Worm (Caenorhabditis elegans) whole organism, L1 larva: ENCODE data around the gene arrd-24.

Experiments
- C16A3.4 ChIP-seq: fragments of 150-350 bp; optimal IDR thresholded peaks from 2 replicates; lab custom pipeline; 2014; ENCODE audit warnings: missing biosample characterization, missing genetic modification characterization
- F16B12.6 ChIP-seq: fragments of 150-350 bp; optimal IDR thresholded peaks from 2 replicates; lab custom pipeline; 2014; ENCODE audit warnings: missing biosample characterization, missing genetic modification characterization
- Y116A8C.19 ChIP-seq: sonication (generic microtip); optimal IDR thresholded peaks from 2 replicates; lab custom pipeline; 2016; ENCODE audit warnings: missing compliant biosample characterization, missing genetic modification characterization, borderline replicate concordance
- aha-1 ChIP-seq: fragments of 150-350 bp; optimal IDR thresholded peaks from 2 replicates; lab custom pipeline; 2014; ENCODE audit warnings: missing biosample characterization, missing genetic modification characterization
- alr-1 ChIP-seq: fragments of 200-800 bp; sonication (Bioruptor generic); optimal IDR thresholded peaks from 2 replicates; lab custom pipeline; 2018; ENCODE audit warnings: borderline replicate concordance, mild to moderate bottlenecking, missing genetic modification characterization, missing compliant biosample characterization
- blmp-1 ChIP-seq: fragments of 150-350 bp; optimal IDR thresholded peaks from 2 replicates; lab custom pipeline; 2014; ENCODE audit warnings: missing biosample characterization, missing genetic modification characterization
- ceh-8 ChIP-seq: fragments of 200-800 bp; sonication (Bioruptor generic); optimal IDR thresholded peaks from 2 replicates; lab custom pipeline; 2018; ENCODE audit warnings: mild to moderate bottlenecking, missing genetic modification characterization, moderate library complexity, missing compliant biosample characterization
- ceh-82 ChIP-seq, 3 experiments: fragments of 150-350 bp in 1 of 3; sonication (generic microtip) in 2 of 3; optimal IDR thresholded peaks; 2 replicates each; lab custom pipeline; 2014 to 2017; ENCODE audit warnings: missing biosample characterization in 3 of 3, missing genetic modification characterization in 3 of 3
- dpl-1 ChIP-seq, 3 experiments: fragments of 150-350 bp in 2 of 3; sonication (generic microtip) in 1 of 3; optimal IDR thresholded peaks; 2 replicates each; lab custom pipeline; 2014 to 2017; ENCODE audit warnings: missing biosample characterization in 3 of 3, missing genetic modification characterization in 3 of 3, missing genetic modification reagents in 3 of 3
- dsc-1 ChIP-seq: sonication (generic microtip); optimal IDR thresholded peaks from 2 replicates; lab custom pipeline; 2016; ENCODE audit warnings: mild to moderate bottlenecking, missing genetic modification characterization, missing compliant biosample characterization
- efl-1 ChIP-seq, 4 experiments: fragments of 150-350 bp; optimal IDR thresholded peaks in 3 of 4; peaks in 1 of 4; 1 replicate in 1 of 4; 2 replicates in 3 of 4; lab custom pipeline; 2014; ENCODE audit warnings: missing biosample characterization in 2 of 4, missing genetic modification characterization in 2 of 4, missing genetic modification reagents in 2 of 4
- egl-27 ChIP-seq, 2 experiments: fragments of 150-350 bp in 1 of 2; sonication (generic microtip); optimal IDR thresholded peaks; 3 replicates each; lab custom pipeline; 2017 to 2018; ENCODE audit warnings: missing biosample characterization in 2 of 2, missing genetic modification characterization in 2 of 2, missing genetic modification reagents in 2 of 2
- elt-3 ChIP-seq, 6 experiments: fragments of 150-350 bp in 1 of 6; sonication (generic microtip); optimal IDR thresholded peaks; 2 replicates each; lab custom pipeline; 2017 to 2018; ENCODE audit warnings: missing biosample characterization in 6 of 6, missing genetic modification characterization in 6 of 6, inconsistent platforms in 1 of 6
- fkh-10 ChIP-seq: sonication (generic microtip); optimal IDR thresholded peaks from 2 replicates; lab custom pipeline; 2017; ENCODE audit warnings: missing biosample characterization, missing genetic modification reagents, missing genetic modification characterization
- fkh-8 ChIP-seq: sonication (generic microtip); optimal IDR thresholded peaks from 2 replicates; lab custom pipeline; 2016; ENCODE audit warnings: mild to moderate bottlenecking, missing genetic modification characterization, missing compliant biosample characterization
- fos-1 ChIP-seq: fragments of 150-350 bp; optimal IDR thresholded peaks from 2 replicates; lab custom pipeline; 2014; ENCODE audit warnings: missing biosample characterization, missing genetic modification characterization
- grh-1 ChIP-seq: fragments of 200-800 bp; sonication (Bioruptor generic); IDR thresholded peaks from 2 replicates; pipeline ENCODE4 v1.3.6; 2022; ENCODE audit warnings: missing genetic modification reagents, missing genetic modification characterization, missing compliant biosample characterization
- irx-1 ChIP-seq: sonication (generic microtip); optimal IDR thresholded peaks from 2 replicates; lab custom pipeline; 2016; ENCODE audit warnings: missing genetic modification characterization, missing compliant biosample characterization
- isw-1 ChIP-seq: fragments of 200-800 bp; sonication (Bioruptor generic); IDR thresholded peaks from 2 replicates; pipeline ENCODE4 v1.3.6; 2022; ENCODE audit warnings: missing genetic modification characterization, missing compliant biosample characterization
- lin-35 ChIP-seq, 2 experiments: fragments of 150-350 bp; optimal IDR thresholded peaks; 2 replicates each; lab custom pipeline; 2014; ENCODE audit warnings: missing biosample characterization in 2 of 2, missing genetic modification characterization in 2 of 2, missing genetic modification reagents in 2 of 2
- lin-39 ChIP-seq: fragments of 150-350 bp; optimal IDR thresholded peaks from 2 replicates; lab custom pipeline; 2014; ENCODE audit warnings: missing biosample characterization, missing genetic modification reagents, missing genetic modification characterization
- lsy-2 ChIP-seq, 2 experiments: fragments of 150-350 bp; optimal IDR thresholded peaks; 2 replicates each; lab custom pipeline; 2014; ENCODE audit warnings: missing biosample characterization in 2 of 2, missing genetic modification characterization in 2 of 2
- mab-9 ChIP-seq: fragments of 200-800 bp; sonication (Bioruptor generic); IDR thresholded peaks from 2 replicates; pipeline ENCODE4 v1.3.6; 2022; ENCODE audit warnings: missing genetic modification reagents, missing genetic modification characterization, missing compliant biosample characterization
- mdl-1 ChIP-seq, 2 experiments: fragments of 150-350 bp; optimal IDR thresholded peaks; 2 replicates each; lab custom pipeline; 2014 to 2017; ENCODE audit warnings: missing biosample characterization in 2 of 2, missing genetic modification characterization in 2 of 2, inconsistent platforms in 1 of 2
- mep-1 ChIP-seq: fragments of 150-350 bp; optimal IDR thresholded peaks from 2 replicates; lab custom pipeline; 2014; ENCODE audit warnings: missing biosample characterization, missing genetic modification characterization
- nhr-19 ChIP-seq: fragments of 200-800 bp; sonication (Bioruptor generic); conservative IDR thresholded peaks from 2 replicates; pipeline ENCODE4 v1.3.6; 2022; ENCODE audit warnings: missing genetic modification characterization, missing compliant biosample characterization
- nhr-20 ChIP-seq: sonication (generic microtip); optimal IDR thresholded peaks from 2 replicates; lab custom pipeline; 2016; ENCODE audit warnings: mild to moderate bottlenecking, missing genetic modification characterization, missing compliant biosample characterization
- nhr-237 ChIP-seq: fragments of 150-350 bp; optimal IDR thresholded peaks from 2 replicates; lab custom pipeline; 2014; ENCODE audit warnings: missing biosample characterization, missing genetic modification characterization
- nhr-28 ChIP-seq: fragments of 150-350 bp; optimal IDR thresholded peaks from 2 replicates; lab custom pipeline; 2014; ENCODE audit warnings: missing biosample characterization, missing genetic modification characterization
- nhr-47 ChIP-seq: sonication (generic microtip); optimal IDR thresholded peaks from 2 replicates; lab custom pipeline; 2016; ENCODE audit warnings: mild to moderate bottlenecking, missing genetic modification characterization, moderate library complexity, missing compliant biosample characterization
- nhr-71 ChIP-seq: sonication (generic microtip); optimal IDR thresholded peaks from 2 replicates; lab custom pipeline; 2016; ENCODE audit warnings: mild to moderate bottlenecking, missing genetic modification characterization, moderate library complexity, missing compliant biosample characterization
- nhr-85 ChIP-seq: sonication (generic microtip); peaks from one replicate; lab custom pipeline; 2016; ENCODE audit warnings: missing genetic modification characterization, inconsistent platforms, missing compliant biosample characterization
- nhr-90 ChIP-seq: sonication (generic microtip); optimal IDR thresholded peaks from 2 replicates; lab custom pipeline; 2016; ENCODE audit warnings: mild to moderate bottlenecking, missing genetic modification characterization, missing compliant biosample characterization; ENCODE audit not compliant: poor library complexity
- pag-3 ChIP-seq: sonication (generic microtip); optimal IDR thresholded peaks from 2 replicates; lab custom pipeline; 2017; ENCODE audit warnings: missing genetic modification characterization, mild to moderate bottlenecking, missing compliant biosample characterization, antibody characterized with exemption, borderline replicate concordance; ENCODE audit not compliant: insufficient read depth
- pqm-1 ChIP-seq: sonication (generic microtip); optimal IDR thresholded peaks from 3 replicates; lab custom pipeline; 2017; ENCODE audit warnings: missing biosample characterization, missing genetic modification characterization
- rnt-1 ChIP-seq: sonication (generic microtip); optimal IDR thresholded peaks from 2 replicates; lab custom pipeline; 2016; ENCODE audit warnings: mild to moderate bottlenecking, missing genetic modification characterization, moderate library complexity, missing compliant biosample characterization
- skn-1 ChIP-seq: fragments of 150-350 bp; optimal IDR thresholded peaks from 2 replicates; lab custom pipeline; 2014; ENCODE audit warnings: missing biosample characterization, missing genetic modification characterization
- snpc-4 ChIP-seq: fragments of 150-350 bp; optimal IDR thresholded peaks from 2 replicates; lab custom pipeline; 2014; ENCODE audit warnings: missing biosample characterization, missing genetic modification characterization
- snu-23 ChIP-seq: sonication (generic microtip); optimal IDR thresholded peaks from 2 replicates; lab custom pipeline; 2016; ENCODE audit warnings: missing genetic modification characterization, missing compliant biosample characterization
- sptf-1 ChIP-seq: fragments of 150-350 bp; optimal IDR thresholded peaks from 2 replicates; lab custom pipeline; 2014; ENCODE audit warnings: missing biosample characterization, missing genetic modification characterization
- swsn-7 ChIP-seq: sonication (generic microtip); optimal IDR thresholded peaks from 2 replicates; lab custom pipeline; 2016; ENCODE audit warnings: missing genetic modification characterization, missing compliant biosample characterization
- tbx-2 ChIP-seq: sonication (generic microtip); optimal IDR thresholded peaks from 2 replicates; lab custom pipeline; 2016; ENCODE audit warnings: missing genetic modification characterization, missing compliant biosample characterization
- unc-130 ChIP-seq: fragments of 150-350 bp; optimal IDR thresholded peaks from 2 replicates; lab custom pipeline; 2017; ENCODE audit warnings: missing biosample characterization, missing genetic modification characterization, inconsistent platforms
- unc-86 ChIP-seq: sonication (generic microtip); optimal IDR thresholded peaks from 2 replicates; lab custom pipeline; 2016; ENCODE audit warnings: missing genetic modification characterization, missing compliant biosample characterization
- xbp-1 ChIP-seq: sonication (generic microtip); optimal IDR thresholded peaks from 2 replicates; lab custom pipeline; 2016; ENCODE audit warnings: missing genetic modification characterization, missing compliant biosample characterization
- ztf-4 ChIP-seq: fragments of 150-350 bp; optimal IDR thresholded peaks from 2 replicates; lab custom pipeline; 2014; ENCODE audit warnings: missing biosample characterization, missing genetic modification characterization

arrd-24 gene

ce11 chrX:14000198-14000748 is 20.0 kb upstream of the arrd-24 start (continued):
- no peak for TF ChIP-seq sptf-1 (tag; lab: Kevin White, UChicago)
- TF ChIP-seq elt-3 (tag; optimal IDR thresholded peaks at IDR 0.05; lab: Kevin White, UChicago) = peak in 5 of 6 experiments; percentile 4 to 66 (median 42)
- TF ChIP-seq alr-1 (tag; lab: Kevin White, UChicago) = no peak
- TF ChIP-seq nhr-237 (tag; lab: Kevin White, UChicago) = no peak
- peak; percentile 34 for TF ChIP-seq mep-1 (tag; lab: Kevin White, UChicago)
- no peak for TF ChIP-seq mab-9 (GFP tag; lab: Robert Waterston, UW)
- TF ChIP-seq fkh-10 (GFP tag; lab: Kevin White, UChicago) = no peak
- peak in 1 of 2 experiments; percentile 1 for TF ChIP-seq mdl-1 (tag; optimal IDR thresholded peaks at IDR 0.05; lab: Kevin White, UChicago)
- no peak for TF ChIP-seq irx-1
- TF ChIP-seq ceh-8 = no peak

- TF ChIP-seq efl-1 (optimal IDR thresholded peaks at IDR 0.05; lab: Kevin White, UChicago) (peak; percentile 50 to 52), efl-1 (GFP tag; optimal IDR thresholded peaks at IDR 0.05 in 1 of 2; lab: Kevin White, UChicago) (peak in 1 of 2 experiments; percentile 43), isw-1 (peak; percentile 24), lin-39 (tag; lab: Kevin White, UChicago) (no peak), tbx-2 (tag; lab: Kevin White, UChicago) (peak; percentile 64), pag-3 (tag; lab: Kevin White, UChicago) (peak; percentile 36), mep-1 (tag; lab: Kevin White, UChicago) (peak; percentile 79), pqm-1 (tag; lab: Kevin White, UChicago) (no peak), ceh-82 (tag; optimal IDR thresholded peaks at IDR 0.05; lab: Kevin White, UChicago) (peak; percentile 26 to 61 (median 55)), lsy-2 (tag; optimal IDR thresholded peaks at IDR 0.05; lab: Kevin White, UChicago) (peak; percentile 39 to 74), swsn-7 (peak; percentile 52), nhr-47 (tag; lab: Kevin White, UChicago) (peak; percentile 72), fkh-8 (tag; lab: Kevin White, UChicago) (no peak), nhr-28 (tag; lab: Kevin White, UChicago) (no peak), rnt-1 (peak; percentile 74), egl-27 (tag; optimal IDR thresholded peaks at IDR 0.05; lab: Kevin White, UChicago) (no peak), unc-130 (tag; lab: Kevin White, UChicago) (peak; percentile 73), nhr-19 (peak; percentile 53), snpc-4 (tag; lab: Kevin White, UChicago) (peak; percentile 20), xbp-1 (tag; lab: Kevin White, UChicago) (peak; percentile 44), snu-23 (GFP tag; lab: Kevin White, UChicago) (peak; percentile 73), nhr-20 (tag; lab: Kevin White, UChicago) (peak; percentile 60), unc-86 (tag; lab: Kevin White, UChicago) (peak; percentile 44), fos-1 (tag; lab: Kevin White, UChicago) (peak; percentile 4), F16B12.6 (tag; lab: Kevin White, UChicago) (peak; percentile 96), elt-3 (tag; optimal IDR thresholded peaks at IDR 0.05; lab: Kevin White, UChicago) (peak in 1 of 6 experiments; percentile 7), skn-1 (tag; lab: Kevin White, UChicago) (peak; percentile 49), aha-1 (tag; lab: Kevin White, UChicago) (no peak), nhr-85 (peak; percentile 77), Y116A8C.19 (no peak), lin-35 (GFP tag; optimal IDR thresholded peaks at IDR 0.05; lab: Kevin White, UChicago) (peak; percentile 28 to 72), nhr-71 (tag; lab: Kevin White, UChicago) (peak; percentile 73), ztf-4 (tag; lab: Kevin White, UChicago) (no peak), mdl-1 (tag; optimal IDR thresholded peaks at IDR 0.05; lab: Kevin White, UChicago) (peak in 1 of 2 experiments; percentile 28), C16A3.4 (tag; lab: Kevin White, UChicago) (peak; percentile 68), dsc-1 (tag; lab: Kevin White, UChicago) (peak; percentile 47), dpl-1 (GFP tag; optimal IDR thresholded peaks at IDR 0.05; lab: Kevin White, UChicago) (peak; percentile 33 to 39 (median 38)), nhr-90 (tag; lab: Kevin White, UChicago) (peak; percentile 53), grh-1 (GFP tag; lab: Robert Waterston, UW) (no peak), irx-1 (peak; percentile 30), fkh-10 (GFP tag; lab: Kevin White, UChicago) (no peak), blmp-1 (tag; lab: Kevin White, UChicago) (peak; percentile 10)
Measured at ce11 chrX:13995803-13996388, 15.6 kb upstream of the arrd-24 start, which contains the start of the genes C31E10.5 and C31E10.6. TSS of gene C31E10.5 (minus strand) at chrX:13995834. TSS of gene C31E10.6 (plus strand) at chrX:13996338.
